Fruit fly (Drosophila melanogaster): Measurements from ENCODE around the gene CG4998.

- TF ChIP-seq Gug (GFP tag; IDR thresholded peaks at IDR 0.05) (no peak), CG4318 (GFP tag; optimal IDR thresholded peaks at IDR 0.05) (no peak), eg (GFP tag; IDR thresholded peaks at IDR 0.05) (peak; percentile 14; the same call in 1 of the 3 replicates), Smox (GFP tag; optimal IDR thresholded peaks at IDR 0.05) (no peak), CG11294 (GFP tag; IDR thresholded peaks at IDR 0.05) (no peak), lz (GFP tag; optimal IDR thresholded peaks at IDR 0.05) (no peak), salr (GFP tag; optimal IDR thresholded peaks at IDR 0.05) (no peak), Ets96B (tag; optimal IDR thresholded peaks at IDR 0.05) (peak; percentile 14), fkh (GFP tag; optimal IDR thresholded peaks at IDR 0.05) (no peak), Sox102F (GFP tag; optimal IDR thresholded peaks at IDR 0.05) (no peak), CG11762 (GFP tag; optimal IDR thresholded peaks at IDR 0.05; ENCODE audit: insufficient read depth) (peak; percentile 15)
Measured at dm6 chr3L:16289067-16289466, 49.7 kb upstream of the CG4998 start.

Data from whole organism, prepupa.